Fruit fly (Drosophila melanogaster) whole organism, prepupa: Measurements from ENCODE around the gene CG14282.

Experiments used
- Blimp-1 ChIP-seq: fragments of 200-800 bp; sonication (Bioruptor generic); optimal IDR thresholded peaks from 3 replicates; lab custom pipeline; 2017; ENCODE audit warnings: missing biosample characterization, missing genetic modification characterization, mild to moderate bottlenecking, moderate library complexity, missing genetic modification reagents
- CG11902 ChIP-seq: fragments of 200-800 bp; sonication (Bioruptor generic); optimal IDR thresholded peaks from 3 replicates; lab custom pipeline; 2016; ENCODE audit warnings: missing biosample characterization, missing genetic modification characterization
- CG1621 ChIP-seq: fragments of 200-800 bp; sonication (Bioruptor generic); optimal IDR thresholded peaks from 3 replicates; lab custom pipeline; 2018; ENCODE audit warnings: missing biosample characterization, mild to moderate bottlenecking, missing genetic modification characterization
- CG32006 ChIP-seq: fragments of 200-800 bp; sonication (Bioruptor generic); optimal IDR thresholded peaks from 3 replicates; lab custom pipeline; 2017; ENCODE audit warnings: missing biosample characterization, mild to moderate bottlenecking, missing genetic modification characterization
- Gug ChIP-seq: fragments of 200-800 bp; sonication (Bioruptor generic); IDR thresholded peaks from 2 replicates; pipeline ENCODE4 v1.3.6; 2022; ENCODE audit warnings: missing biosample characterization, missing genetic modification characterization
- Hr39 ChIP-seq: fragments of 200-800 bp; sonication (Bioruptor generic); optimal IDR thresholded peaks from 2 replicates; lab custom pipeline; 2016; ENCODE audit warnings: missing biosample characterization, missing genetic modification characterization
- OdsH ChIP-seq: fragments of 200-800 bp; sonication (Bioruptor generic); optimal IDR thresholded peaks from 3 replicates; lab custom pipeline; 2016; ENCODE audit warnings: missing biosample characterization, missing genetic modification characterization
- dac ChIP-seq: fragments of 200-800 bp; sonication (Bioruptor generic); optimal IDR thresholded peaks from 2 replicates; lab custom pipeline; 2017; ENCODE audit warnings: missing biosample characterization, mild to moderate bottlenecking, missing genetic modification characterization
- fd59A ChIP-seq: fragments of 200-800 bp; sonication (Bioruptor generic); optimal IDR thresholded peaks from 2 replicates; lab custom pipeline; 2017; ENCODE audit warnings: missing biosample characterization, mild to moderate bottlenecking, missing genetic modification characterization, missing genetic modification reagents

dm6 chr3R:19212545-19213176 lies 35.9 kb downstream of the CG14282 start:
- no peak for TF ChIP-seq dac (GFP tag; lab: Kevin White, UChicago)
- TF ChIP-seq Blimp-1 = no peak
- no peak for TF ChIP-seq OdsH (GFP tag; lab: Kevin White, UChicago)
- TF ChIP-seq CG1621 (tag; lab: Kevin White, UChicago) = no peak
- TF ChIP-seq Hr39 (GFP tag; lab: Kevin White, UChicago) = no peak
- no peak for TF ChIP-seq fd59A (GFP tag; lab: Kevin White, UChicago)
- TF ChIP-seq CG32006 (GFP tag; lab: Kevin White, UChicago) = no peak
- no peak for TF ChIP-seq Gug (GFP tag; lab: Robert Waterston, UW)
- TF ChIP-seq CG11902 (GFP tag; lab: Kevin White, UChicago) = no peak
